Worm (Caenorhabditis elegans): ENCODE measurements around the gene zipt-7.1.

Gene zipt-7.1

ce11 chrIV:17247184-17247583 is 40.8 kb downstream of the zipt-7.1 start:
- no peak for TF ChIP-seq efl-1 (optimal IDR thresholded peaks at IDR 0.05)
- TF ChIP-seq efl-1 (GFP tag; optimal IDR thresholded peaks at IDR 0.05 in 1 of 2): peak in 1 of 2 experiments; percentile 73
- TF ChIP-seq nhr-85 (tag): peak; percentile 46
- no peak for TF ChIP-seq ceh-8 (GFP tag; optimal IDR thresholded peaks at IDR 0.05)
- no peak for TF ChIP-seq nhr-84 (tag; optimal IDR thresholded peaks at IDR 0.05)
- no peak for TF ChIP-seq vab-15 (tag; optimal IDR thresholded peaks at IDR 0.05)

DNA sequence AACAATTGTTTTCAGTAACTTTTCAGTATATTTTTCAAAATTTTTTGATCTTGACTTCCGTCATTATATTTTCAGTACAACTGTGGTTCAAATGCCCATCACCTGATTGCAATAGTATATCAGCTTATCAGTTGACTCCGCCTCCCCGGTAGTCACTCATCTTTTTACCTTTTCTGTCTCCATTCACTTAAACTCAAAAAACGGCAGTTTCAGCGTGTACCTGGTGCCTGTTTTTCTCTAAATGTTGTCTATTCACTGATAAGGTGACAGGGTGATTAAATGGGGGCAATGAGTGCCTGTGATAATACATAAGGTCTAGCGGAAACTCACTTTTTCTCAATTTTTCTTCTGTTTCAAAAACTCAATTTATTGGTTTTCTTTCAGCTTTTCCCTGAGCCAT is 42.7 kb downstream of the zipt-7.1 start, which contains the start of gene ZK550.2:
ZK550.2 (plus strand) TSS at position 385 of the 400 bp plus-strand sequence.
- peak; percentile 99 for TF ChIP-seq elt-2 (tag; optimal IDR thresholded peaks at IDR 0.05)
- no peak for TF ChIP-seq nhr-19 (GFP tag; conservative IDR thresholded peaks at IDR 0.05)
- TF ChIP-seq pqm-1 (tag; optimal IDR thresholded peaks at IDR 0.05): peak; percentile 95
- TF ChIP-seq nhr-90 (tag; optimal IDR thresholded peaks at IDR 0.05; ENCODE audit: poor library complexity): peak; percentile 21
- TF ChIP-seq unc-62 (GFP tag; optimal IDR thresholded peaks at IDR 0.05): no peak
- TF ChIP-seq lin-35 (GFP tag; optimal IDR thresholded peaks at IDR 0.05): peak in 1 of 2 experiments; percentile 67
- peak; percentile 62 for TF ChIP-seq jun-1 (tag; optimal IDR thresholded peaks at IDR 0.05)
- TF ChIP-seq nhr-20 (tag; optimal IDR thresholded peaks at IDR 0.05): peak; percentile 37

DNA sequence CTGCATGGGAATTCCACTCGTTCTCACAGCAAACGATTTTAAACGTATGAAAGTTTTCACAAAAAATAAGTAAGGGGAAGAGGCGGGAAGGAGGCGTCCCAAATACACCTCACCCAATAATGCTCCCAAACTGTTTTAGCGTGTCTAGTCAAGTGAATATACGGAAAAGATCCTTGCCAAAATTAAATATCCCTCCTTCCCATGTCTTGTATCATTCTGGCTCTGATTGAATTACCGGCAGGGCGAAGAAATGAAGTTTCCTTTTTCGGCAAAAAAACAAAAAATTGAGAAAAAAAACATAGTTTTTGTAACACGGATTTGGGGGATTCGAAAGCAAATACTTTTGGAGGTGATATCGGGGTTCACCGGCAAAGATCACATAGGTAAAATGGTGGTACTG is 49.0 kb downstream of the zipt-7.1 start:
- TF ChIP-seq grh-1 (GFP tag; IDR thresholded peaks at IDR 0.05): no peak
- TF ChIP-seq nhr-85 (tag): no peak
- TF ChIP-seq fkh-10 (GFP tag; optimal IDR thresholded peaks at IDR 0.05): peak; percentile 90

ce11 chrIV:17237029-17237428 is 50.9 kb downstream of the zipt-7.1 start:
- TF ChIP-seq lin-14 (GFP tag; optimal IDR thresholded peaks at IDR 0.05) (peak; percentile 45), lin-13 (GFP tag; optimal IDR thresholded peaks at IDR 0.05) (no peak), fkh-10 (GFP tag; optimal IDR thresholded peaks at IDR 0.05) (peak; percentile 83)
